Worm (Caenorhabditis elegans): Measurements from ENCODE around the gene str-205.

Gene str-205

DNA sequence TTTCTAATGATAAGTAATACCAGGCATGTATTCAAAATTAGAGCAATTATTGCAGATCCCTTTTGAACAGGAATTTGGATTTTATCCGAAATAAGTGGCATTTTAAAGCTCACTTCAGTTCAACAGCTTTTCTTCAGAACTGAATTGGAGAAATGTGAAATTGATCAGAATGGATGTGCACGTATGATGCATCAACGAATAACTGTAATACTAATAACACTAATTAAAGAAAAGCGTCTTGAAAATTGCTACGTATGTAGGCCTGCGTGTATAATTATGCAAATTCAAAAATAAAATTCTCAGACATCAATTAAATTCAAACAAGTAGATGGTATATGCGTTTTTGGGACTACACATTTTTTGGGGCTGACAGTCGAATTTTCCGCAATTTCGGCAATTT is at the start of gene str-205:
Gene str-205 (minus strand): TSS at position 101 of the 400 bp plus-strand sequence.
- no peak for TF ChIP-seq unc-62 (GFP tag; optimal IDR thresholded peaks at IDR 0.05)

DNA sequence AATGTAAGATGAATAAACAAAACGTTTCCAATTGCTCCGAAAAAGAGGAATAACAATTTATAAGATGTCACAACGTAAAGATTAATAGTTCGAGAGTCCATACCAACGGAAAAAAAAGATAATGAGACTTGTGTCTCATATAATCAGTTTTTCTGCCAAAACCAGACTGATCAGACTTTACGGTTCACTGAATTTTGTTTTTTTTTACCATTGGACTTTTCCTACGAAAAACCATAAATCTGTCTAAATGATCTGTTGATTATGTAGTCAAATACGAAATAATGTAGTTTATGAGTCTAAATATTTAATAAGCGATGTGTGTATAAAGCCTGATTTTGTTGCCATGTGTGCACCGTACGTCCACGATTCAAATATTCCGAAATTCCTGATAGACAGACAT is 49.3 kb upstream of the str-205 start, which contains the start of gene srsx-11:
Gene srsx-11 (minus strand): TSS at position 101 of the 400 bp plus-strand sequence.
- TF ChIP-seq unc-62 (GFP tag; optimal IDR thresholded peaks at IDR 0.05) = no peak

DNA sequence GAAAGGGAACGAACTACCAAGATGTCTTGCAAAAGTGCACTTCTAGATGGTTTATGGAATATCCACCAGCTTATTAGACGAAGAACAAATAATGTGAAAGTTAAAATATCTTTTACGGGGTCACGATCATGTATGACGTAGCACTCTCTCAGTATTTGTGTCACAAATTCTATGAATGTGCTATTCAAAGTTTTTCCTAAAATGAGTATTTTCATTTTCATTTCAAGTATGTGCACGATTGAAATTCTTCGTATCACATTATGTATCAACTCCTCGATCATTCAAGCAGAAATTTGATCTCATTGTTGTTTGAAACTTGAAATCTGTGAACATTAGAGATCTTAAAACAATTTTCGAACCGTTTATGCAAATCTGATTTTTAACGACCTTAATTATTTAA is 47.8 kb upstream of the str-205 start:
- no peak for TF ChIP-seq unc-62 (GFP tag; optimal IDR thresholded peaks at IDR 0.05)

ce11 chrV:4975140-4975539 is 45.4 kb upstream of the str-205 start, which contains the start of gene F26G5.1:
Gene F26G5.1, plus strand, starts transcription at chrV:4975478.
- TF ChIP-seq unc-62 (GFP tag; optimal IDR thresholded peaks at IDR 0.05) = no peak

DNA sequence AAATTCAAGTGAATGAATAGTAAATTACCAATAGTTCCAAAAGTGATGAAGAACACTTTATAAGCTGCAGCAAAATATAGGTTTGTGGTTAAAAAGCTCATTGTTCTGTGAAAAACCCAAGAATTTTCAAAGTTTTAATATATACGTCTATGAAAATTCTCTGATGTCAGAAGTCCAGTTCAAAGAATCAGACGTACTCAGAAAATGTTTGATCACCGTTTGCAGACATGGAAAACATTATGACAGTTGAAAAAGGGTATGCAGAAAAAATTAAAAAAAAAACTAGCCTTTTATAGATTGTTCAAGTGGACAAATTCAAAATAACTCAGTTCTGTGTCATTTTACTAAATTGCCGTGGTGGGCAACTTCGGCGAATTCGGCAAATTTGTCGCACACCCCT is 44.9 kb upstream of the str-205 start, which contains the start of gene srsx-10:
Gene srsx-10 (minus strand): TSS at position 101 of the 400 bp plus-strand sequence.
- no peak for TF ChIP-seq unc-62 (GFP tag; optimal IDR thresholded peaks at IDR 0.05)

ce11 chrV:4972943-4973342 is 43.2 kb upstream of the str-205 start, which contains the start of gene srsx-9:
Gene srsx-9, minus strand, starts transcription at chrV:4973043.
- no peak for TF ChIP-seq unc-62 (GFP tag; optimal IDR thresholded peaks at IDR 0.05)

DNA sequence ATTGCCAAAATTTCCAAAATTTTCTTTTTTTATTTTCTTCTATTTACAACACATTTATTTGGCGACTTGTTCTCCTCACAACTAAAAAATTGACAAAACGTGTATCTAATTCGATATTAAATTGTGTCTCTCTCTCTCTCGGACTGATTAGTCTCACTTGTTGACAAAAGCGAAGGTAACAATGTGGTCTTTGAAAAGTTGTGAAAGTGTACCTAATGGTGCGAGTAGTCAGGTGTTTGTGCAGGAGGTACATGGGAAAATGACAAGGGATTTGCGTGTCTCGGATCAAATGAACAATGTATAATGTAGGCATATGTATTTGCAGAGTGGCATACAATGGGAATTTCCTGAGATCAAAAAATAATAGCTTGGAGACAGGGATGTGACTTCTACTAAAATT is 39.8 kb upstream of the str-205 start:
- TF ChIP-seq unc-62 (GFP tag; optimal IDR thresholded peaks at IDR 0.05) = no peak

DNA sequence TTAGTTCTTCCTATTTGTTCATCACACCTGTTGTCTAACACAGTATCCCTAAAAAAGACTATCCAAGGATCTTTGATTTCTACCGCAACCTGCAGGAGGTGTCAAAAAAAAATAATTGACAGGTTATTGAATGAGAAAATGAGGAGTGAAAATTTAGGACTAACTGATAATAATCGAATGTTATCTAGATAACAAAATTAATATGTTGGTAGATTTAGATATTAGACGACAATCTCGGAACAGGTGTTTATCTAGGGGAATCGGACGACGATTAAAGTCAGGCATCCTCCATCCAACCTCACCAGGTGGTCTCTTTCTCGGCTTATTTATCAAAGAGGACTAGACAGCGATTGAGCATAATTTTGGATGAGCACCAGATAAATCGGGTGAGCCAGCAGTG is 39.0 kb upstream of the str-205 start:
- TF ChIP-seq unc-62 (GFP tag; optimal IDR thresholded peaks at IDR 0.05) = no peak

ce11 chrV:4967238-4967637 is 37.5 kb upstream of the str-205 start:
- TF ChIP-seq unc-62 (GFP tag; optimal IDR thresholded peaks at IDR 0.05) = no peak

DNA sequence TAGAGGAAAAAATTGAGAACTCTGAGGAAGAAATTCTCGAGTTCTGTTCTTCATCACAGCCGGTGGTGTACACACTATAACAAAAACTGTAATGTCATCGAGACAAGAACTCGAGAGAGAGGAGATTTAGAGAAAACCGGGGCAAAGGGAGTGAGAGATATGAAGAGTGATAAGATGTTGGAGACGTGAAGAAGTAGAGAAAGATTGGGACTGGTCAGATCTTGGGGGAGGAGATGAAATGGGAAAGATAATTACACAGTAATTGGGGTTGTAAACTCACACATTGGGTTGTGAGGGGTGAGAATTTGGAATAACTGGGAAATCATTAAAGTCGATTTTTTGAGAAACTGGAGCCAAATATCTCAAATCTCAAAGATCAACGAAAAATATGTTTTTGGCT is 36.0 kb upstream of the str-205 start:
- TF ChIP-seq unc-62 (GFP tag; optimal IDR thresholded peaks at IDR 0.05) = no peak

DNA sequence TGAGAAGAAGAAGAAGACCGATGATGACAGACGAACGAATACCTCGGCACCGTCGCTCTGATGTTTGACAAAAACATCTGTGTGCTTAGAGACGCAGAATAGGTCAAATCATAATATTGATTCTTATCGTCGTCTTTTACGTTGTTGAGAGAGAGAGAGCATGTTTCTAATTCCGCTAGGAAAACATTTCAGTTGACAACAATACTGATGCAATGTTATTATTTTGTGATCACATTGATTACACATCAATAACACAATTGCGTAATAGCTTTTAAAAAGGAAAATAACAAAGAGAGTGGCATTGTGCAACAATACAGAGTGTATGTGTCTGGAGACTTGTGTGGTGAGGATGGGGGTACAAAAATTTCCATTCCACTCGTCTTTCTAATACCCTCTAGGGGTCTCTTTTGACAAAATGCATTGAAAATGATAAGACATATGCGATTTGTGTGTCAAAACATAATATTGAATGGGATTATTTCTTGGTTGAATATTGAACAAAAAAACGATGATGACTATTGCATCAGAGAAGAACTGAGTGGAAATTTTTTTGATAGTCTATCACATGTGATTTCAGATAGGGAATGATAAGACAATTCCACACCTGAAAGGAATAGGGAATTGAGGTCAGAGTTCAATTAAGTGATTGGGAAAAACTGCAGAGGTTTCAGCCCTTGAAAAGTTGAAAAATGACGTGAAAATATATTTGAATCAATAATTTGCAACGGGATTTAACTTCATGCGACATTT is 35.1 kb upstream of the str-205 start:
- TF ChIP-seq unc-62 (GFP tag; optimal IDR thresholded peaks at IDR 0.05) = no peak

DNA sequence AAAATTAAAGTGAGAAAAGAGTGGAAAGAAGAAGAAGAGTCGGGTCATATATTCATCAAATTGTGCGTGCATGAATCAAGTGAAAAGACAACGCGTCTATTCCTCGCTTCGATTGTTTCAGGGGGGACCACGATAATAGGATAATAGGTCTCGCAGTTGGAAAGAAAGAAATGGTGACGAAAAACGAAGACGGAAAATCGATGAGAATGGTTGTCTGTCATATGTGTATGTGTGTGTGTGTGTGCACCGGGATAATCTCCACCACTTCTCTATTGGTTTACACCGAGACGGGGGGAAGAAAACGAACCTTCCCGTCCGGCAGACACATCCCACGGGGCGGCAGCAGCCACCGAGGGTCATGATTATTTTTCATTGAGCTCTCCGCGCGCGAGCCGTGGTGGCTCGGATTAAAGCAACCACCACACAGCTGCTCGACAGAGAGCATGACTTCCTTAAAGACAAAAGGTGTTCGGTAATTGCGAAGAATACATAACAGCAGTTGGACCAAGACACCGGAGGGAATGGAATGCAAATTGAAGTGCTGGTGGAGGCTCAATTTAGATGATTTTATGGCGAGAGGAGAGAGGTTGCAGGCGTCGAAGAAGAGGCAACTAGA is 34.4 kb upstream of the str-205 start:
- TF ChIP-seq unc-62 (GFP tag; optimal IDR thresholded peaks at IDR 0.05) = no peak

DNA sequence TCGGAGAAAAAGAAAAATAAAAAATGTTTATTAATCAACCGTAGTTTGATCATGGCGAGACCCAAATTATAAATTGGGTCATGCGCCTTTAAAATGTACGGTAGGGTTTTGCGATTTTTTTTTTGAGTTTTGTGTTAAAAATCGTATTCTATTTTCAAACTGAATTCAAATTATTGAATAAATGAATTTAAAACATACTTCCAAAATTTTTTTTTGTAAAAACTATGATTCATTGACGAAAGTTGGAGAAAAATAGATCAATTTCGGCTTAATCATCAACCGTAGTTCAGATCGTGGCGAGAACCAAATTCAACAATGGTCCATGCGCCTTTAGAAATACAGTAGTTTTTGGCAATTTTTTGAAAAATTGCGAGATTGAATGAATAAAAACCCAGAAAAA is 33.9 kb upstream of the str-205 start:
- TF ChIP-seq unc-62 (GFP tag; optimal IDR thresholded peaks at IDR 0.05) = no peak

DNA sequence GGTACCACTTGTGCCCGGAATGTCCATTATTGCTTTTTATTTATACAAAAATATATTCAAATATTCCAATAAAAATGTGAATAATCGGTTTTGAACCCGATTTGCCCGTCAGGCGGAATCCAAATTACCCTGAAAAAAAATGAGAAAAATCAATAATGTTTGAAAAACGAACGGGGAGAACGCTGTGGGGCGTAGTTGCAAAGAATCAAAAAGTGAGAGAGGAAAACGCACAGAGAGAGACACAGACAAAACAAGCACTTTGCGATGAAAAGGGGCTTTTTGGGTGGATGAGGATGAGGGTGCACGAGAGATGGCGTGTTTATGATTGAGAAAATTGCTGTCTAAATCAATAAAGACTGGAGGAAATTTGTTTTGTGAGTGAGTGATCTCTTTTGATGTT is 33.2 kb upstream of the str-205 start, which contains the start of gene tam-1:
Gene tam-1 (minus strand): TSS at position 135 of the 400 bp plus-strand sequence.
- TF ChIP-seq unc-62 (GFP tag; optimal IDR thresholded peaks at IDR 0.05) = no peak

DNA sequence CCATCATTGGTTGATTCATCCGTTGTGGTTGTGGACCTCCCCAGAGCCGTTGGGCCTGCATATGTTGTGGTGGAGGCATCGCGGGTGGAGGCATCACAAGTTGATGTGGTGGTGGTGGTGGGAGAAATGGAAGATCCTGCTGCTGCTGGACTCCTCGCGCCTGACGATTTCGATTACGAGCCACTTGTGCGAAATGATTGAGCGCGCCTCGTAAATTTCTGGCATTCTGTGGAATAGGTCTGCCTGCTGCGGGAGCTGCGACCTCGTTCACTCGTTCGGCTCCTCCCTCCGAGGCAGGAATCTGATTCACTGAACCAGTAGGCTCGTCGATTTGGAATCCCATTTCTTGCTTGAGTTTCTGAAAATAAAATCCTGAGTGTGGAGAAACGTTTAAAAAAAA is 30.9 kb upstream of the str-205 start:
- TF ChIP-seq unc-62 (GFP tag; optimal IDR thresholded peaks at IDR 0.05) = no peak

- TF ChIP-seq unc-62 (GFP tag; optimal IDR thresholded peaks at IDR 0.05) = no peak
These were observed 27.9 kb upstream of the str-205 start for ce11 chrV:4957619-4958018.

DNA sequence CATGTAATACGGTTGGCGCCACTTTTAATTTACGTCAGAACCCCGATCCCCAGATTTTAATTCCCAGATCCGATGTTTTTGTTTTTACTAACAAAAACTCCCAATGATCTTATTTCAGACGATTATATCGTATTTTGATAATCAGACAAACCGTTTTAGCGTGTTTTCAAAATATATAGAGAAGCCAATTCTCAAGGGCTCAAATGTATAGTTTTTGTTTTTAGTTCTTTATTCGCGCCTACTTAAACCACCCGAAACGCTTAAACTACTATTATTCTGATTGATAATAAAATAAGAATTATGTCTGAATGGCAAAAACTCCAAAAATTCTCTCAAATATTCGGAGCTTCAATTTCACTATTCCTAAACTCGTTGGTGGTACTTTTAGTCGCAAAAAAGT is 26.8 kb upstream of the str-205 start, which contains the start of gene str-208:
Gene str-208 (plus strand): TSS at position 301 of the 400 bp plus-strand sequence.
- TF ChIP-seq unc-62 (GFP tag; optimal IDR thresholded peaks at IDR 0.05) = no peak
